Worm (Caenorhabditis elegans): ENCODE data around the gene cnb-1.
"Not testable (repeated sequence)": the region's sequence is repeated elsewhere in the genome, so short reads cannot be mapped to it uniquely, and the experiment has no call there.

DNA sequence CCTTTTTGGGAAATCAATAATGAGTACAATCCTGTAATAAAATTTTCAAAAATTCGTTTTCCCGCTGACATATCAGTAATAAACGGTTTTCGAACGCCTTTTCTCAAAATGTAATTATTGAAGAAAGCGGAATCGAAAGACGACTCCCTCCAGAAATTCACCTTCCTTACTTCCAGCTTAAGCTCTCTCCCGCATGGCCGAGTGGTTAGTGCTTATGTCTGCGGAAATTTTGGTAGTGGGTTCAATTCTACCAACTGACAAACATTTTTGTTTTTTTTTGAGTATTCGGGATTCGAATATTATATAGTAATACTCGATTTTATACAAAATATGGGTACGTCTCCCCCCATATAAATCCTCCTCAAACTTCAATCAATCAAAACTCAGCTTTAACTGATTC, 43.7 kb upstream of the cnb-1 start:
- not testable (repeated sequence) for TF ChIP-seq ama-1 (optimal IDR thresholded peaks at IDR 0.05); ets-7 (tag; optimal IDR thresholded peaks at IDR 0.05); tbx-11 (GFP tag; IDR thresholded peaks at IDR 0.05); ceh-13 (GFP tag; optimal IDR thresholded peaks at IDR 0.05); hmbx-1 (tag; optimal IDR thresholded peaks at IDR 0.05)

Data from whole organism, early embryonic.